Worm (Caenorhabditis elegans) whole organism, L4 larva: ENCODE data around the gene nhr-207.

Source experiments
- D1046.2 ChIP-seq: fragments of 200-800 bp; sonication (Bioruptor generic); IDR thresholded peaks from 2 replicates; pipeline ENCODE4 v1.3.6; 2022; ENCODE audit warnings: missing genetic modification characterization, missing compliant biosample characterization
- F44E2.7 ChIP-seq: fragments of 200-800 bp; sonication (Bioruptor generic); IDR thresholded peaks from 2 replicates; pipeline ENCODE4 v2.1.2; 2022; ENCODE audit warnings: missing genetic modification characterization, missing compliant biosample characterization
- T20F7.1 ChIP-seq: fragments of 200-800 bp; sonication (Bioruptor generic); optimal IDR thresholded peaks from 2 replicates; lab custom pipeline; 2018; ENCODE audit warnings: mild to moderate bottlenecking, missing genetic modification characterization, missing compliant biosample characterization
- Y48G9A.11 ChIP-seq: fragments of 200-800 bp; sonication (Bioruptor generic); IDR thresholded peaks from 2 replicates; pipeline ENCODE4 v1.3.6; 2022; ENCODE audit warnings: missing genetic modification reagents, missing genetic modification characterization, missing compliant biosample characterization
- ZK337.2 ChIP-seq: fragments of 200-800 bp; sonication (Bioruptor generic); IDR thresholded peaks from 2 replicates; pipeline ENCODE4 v1.3.6; 2022; ENCODE audit warnings: missing genetic modification reagents, missing genetic modification characterization, missing compliant biosample characterization
- aly-2 ChIP-seq: sonication (generic microtip); optimal IDR thresholded peaks from 2 replicates; lab custom pipeline; 2018; ENCODE audit warnings: missing biosample characterization, missing genetic modification characterization
- arid-1 ChIP-seq: fragments of 200-800 bp; sonication (Bioruptor generic); conservative IDR thresholded peaks from 2 replicates; pipeline ENCODE4 v1.3.6; 2022; ENCODE audit warnings: missing genetic modification reagents, missing genetic modification characterization, missing compliant biosample characterization
- ceh-20 ChIP-seq: fragments of 200-800 bp; sonication (Bioruptor generic); IDR thresholded peaks from 2 replicates; pipeline ENCODE4 v1.3.6; 2022; ENCODE audit warnings: missing genetic modification reagents, missing genetic modification characterization, missing compliant biosample characterization
- ceh-32 ChIP-seq: sonication (generic microtip); optimal IDR thresholded peaks from 2 replicates; lab custom pipeline; 2016; ENCODE audit warnings: mild to moderate bottlenecking, missing genetic modification characterization, missing compliant biosample characterization; ENCODE audit not compliant: poor library complexity
- ceh-44 ChIP-seq: fragments of 200-800 bp; sonication (Bioruptor generic); IDR thresholded peaks from 2 replicates; pipeline ENCODE4 v1.3.6; 2022; ENCODE audit warnings: missing genetic modification reagents, missing genetic modification characterization, missing compliant biosample characterization
- ceh-62 ChIP-seq: sonication (generic microtip); optimal IDR thresholded peaks from 2 replicates; lab custom pipeline; 2017; ENCODE audit warnings: missing biosample characterization, missing genetic modification characterization
- ceh-82 ChIP-seq: sonication (generic microtip); optimal IDR thresholded peaks from 2 replicates; lab custom pipeline; 2017; ENCODE audit warnings: missing biosample characterization, missing genetic modification characterization
- cey-2 ChIP-seq: sonication (generic microtip); optimal IDR thresholded peaks from 3 replicates; lab custom pipeline; 2017; ENCODE audit warnings: missing genetic modification characterization, mild to moderate bottlenecking, missing compliant biosample characterization, antibody characterized with exemption, borderline replicate concordance; ENCODE audit not compliant: insufficient read depth
- daf-16 ChIP-seq, 3 experiments: sonication (generic microtip); optimal IDR thresholded peaks; 2 replicates each; lab custom pipeline; 2016 to 2017; ENCODE audit warnings: missing genetic modification characterization in 3 of 3, missing genetic modification reagents in 3 of 3, mild to moderate bottlenecking in 2 of 3, missing compliant biosample characterization in 2 of 3, missing biosample characterization in 1 of 3, moderate library complexity in 1 of 3
- daf-8 ChIP-seq: fragments of 200-800 bp; sonication (Bioruptor generic); IDR thresholded peaks from 2 replicates; pipeline ENCODE4 v1.3.6; 2022; ENCODE audit warnings: missing genetic modification characterization, missing compliant biosample characterization
- dmd-6 ChIP-seq: fragments of 200-800 bp; sonication (Bioruptor generic); IDR thresholded peaks from 2 replicates; pipeline ENCODE4 v1.3.6; 2022; ENCODE audit warnings: missing genetic modification reagents, missing genetic modification characterization, missing compliant biosample characterization
- dpl-1 ChIP-seq: fragments of 150-350 bp; optimal IDR thresholded peaks from 2 replicates; lab custom pipeline; 2014; ENCODE audit warnings: missing biosample characterization, missing genetic modification reagents, missing genetic modification characterization
- dve-1 ChIP-seq: sonication (generic microtip); optimal IDR thresholded peaks from 2 replicates; lab custom pipeline; 2017; ENCODE audit warnings: antibody characterized with exemption, mild to moderate bottlenecking, missing genetic modification characterization, missing compliant biosample characterization; ENCODE audit not compliant: insufficient read depth
- egl-43 ChIP-seq: fragments of 200-800 bp; sonication (Bioruptor generic); IDR thresholded peaks from 2 replicates; pipeline ENCODE4 v1.3.6; 2022; ENCODE audit warnings: missing genetic modification reagents, missing genetic modification characterization, missing compliant biosample characterization
- fkh-10 ChIP-seq: fragments of 150-350 bp; optimal IDR thresholded peaks from 2 replicates; lab custom pipeline; 2014; ENCODE audit warnings: missing biosample characterization, missing genetic modification reagents, missing genetic modification characterization
- fos-1 ChIP-seq: fragments of 150-350 bp; optimal IDR thresholded peaks from 2 replicates; lab custom pipeline; 2014; ENCODE audit warnings: missing biosample characterization, missing genetic modification characterization
- hlh-30 ChIP-seq: sonication (generic microtip); optimal IDR thresholded peaks from 2 replicates; lab custom pipeline; 2017; ENCODE audit warnings: antibody characterized with exemption, mild to moderate bottlenecking, missing genetic modification characterization, missing compliant biosample characterization; ENCODE audit not compliant: insufficient read depth
- lin-29 ChIP-seq: fragments of 200-800 bp; sonication (Bioruptor generic); IDR thresholded peaks from 2 replicates; pipeline ENCODE4 v1.3.6; 2022; ENCODE audit warnings: missing genetic modification reagents, missing genetic modification characterization, missing compliant biosample characterization
- lin-38 ChIP-seq: fragments of 200-800 bp; sonication (Bioruptor generic); IDR thresholded peaks from 2 replicates; pipeline ENCODE4 v1.3.6; 2022; ENCODE audit warnings: missing genetic modification reagents, missing genetic modification characterization, missing compliant biosample characterization
- lin-39 ChIP-seq: fragments of 150-350 bp; optimal IDR thresholded peaks from 2 replicates; lab custom pipeline; 2014; ENCODE audit warnings: missing biosample characterization, missing genetic modification reagents, missing genetic modification characterization
- lsy-2 ChIP-seq, 2 experiments: fragments of 150-350 bp in 1 of 2; sonication (generic microtip) in 1 of 2; optimal IDR thresholded peaks; 2 replicates each; lab custom pipeline; 2014 to 2017; ENCODE audit warnings: missing biosample characterization in 2 of 2, missing genetic modification characterization in 2 of 2
- mep-1 ChIP-seq: fragments of 150-350 bp; sonication (generic microtip); optimal IDR thresholded peaks from 3 replicates; lab custom pipeline; 2014; ENCODE audit warnings: missing biosample characterization, missing genetic modification characterization
- mxl-2 ChIP-seq: fragments of 200-800 bp; sonication (Bioruptor generic); conservative IDR thresholded peaks from 2 replicates; pipeline ENCODE4 v1.3.6; 2022; ENCODE audit warnings: missing genetic modification reagents, missing genetic modification characterization, missing compliant biosample characterization
- nhr-102 ChIP-seq: sonication (generic microtip); optimal IDR thresholded peaks from 2 replicates; lab custom pipeline; 2016; ENCODE audit warnings: mild to moderate bottlenecking, missing genetic modification characterization, moderate library complexity, missing compliant biosample characterization
- nhr-11 ChIP-seq: fragments of 150-350 bp; optimal IDR thresholded peaks from 2 replicates; lab custom pipeline; 2014; ENCODE audit warnings: missing biosample characterization, missing genetic modification characterization
- nhr-25 ChIP-seq: sonication (generic microtip); optimal IDR thresholded peaks from 2 replicates; lab custom pipeline; 2017; ENCODE audit warnings: missing genetic modification characterization, mild to moderate bottlenecking, missing compliant biosample characterization, antibody characterized with exemption, moderate library complexity, borderline replicate concordance; ENCODE audit not compliant: insufficient read depth
- nhr-28 ChIP-seq: fragments of 150-350 bp; optimal IDR thresholded peaks from 2 replicates; lab custom pipeline; 2014; ENCODE audit warnings: missing biosample characterization, missing genetic modification characterization
- nhr-42 ChIP-seq: fragments of 200-800 bp; sonication (Bioruptor generic); IDR thresholded peaks from 2 replicates; pipeline ENCODE4 v1.3.6; 2022; ENCODE audit warnings: missing genetic modification characterization, missing compliant biosample characterization
- nhr-48 ChIP-seq: sonication (generic microtip); optimal IDR thresholded peaks from 2 replicates; lab custom pipeline; 2016; ENCODE audit warnings: mild to moderate bottlenecking, missing genetic modification characterization, missing compliant biosample characterization
- nhr-6 ChIP-seq: fragments of 150-350 bp; optimal IDR thresholded peaks from 2 replicates; lab custom pipeline; 2014; ENCODE audit warnings: missing biosample characterization, missing genetic modification characterization
- pqm-1 ChIP-seq: sonication (generic microtip); optimal IDR thresholded peaks from 2 replicates; lab custom pipeline; 2017; ENCODE audit warnings: missing biosample characterization, missing genetic modification characterization
- rbr-2 ChIP-seq: sonication (generic microtip); optimal IDR thresholded peaks from 2 replicates; lab custom pipeline; 2016; ENCODE audit warnings: missing genotype, missing genetic modification characterization, missing compliant biosample characterization
- set-16 ChIP-seq: fragments of 200-800 bp; sonication (Bioruptor generic); IDR thresholded peaks from 2 replicates; pipeline ENCODE4 v1.3.6; 2022; ENCODE audit warnings: missing genetic modification reagents, missing genetic modification characterization, missing compliant biosample characterization
- tra-1 ChIP-seq: fragments of 200-800 bp; sonication (Bioruptor generic); IDR thresholded peaks from 2 replicates; pipeline ENCODE4 v1.3.6; 2022; ENCODE audit warnings: missing genetic modification reagents, missing genetic modification characterization, missing compliant biosample characterization
- unc-130 ChIP-seq: sonication (generic microtip); optimal IDR thresholded peaks from 2 replicates; lab custom pipeline; 2016; ENCODE audit warnings: missing genetic modification reagents, missing genetic modification characterization, missing compliant biosample characterization
- unc-39 ChIP-seq: sonication (generic microtip); optimal IDR thresholded peaks from 2 replicates; lab custom pipeline; 2017; ENCODE audit warnings: missing biosample characterization, missing genetic modification characterization
- unc-62 ChIP-seq, 3 experiments: fragments of 150-350 bp in 1 of 3; sonication (generic microtip); optimal IDR thresholded peaks in 2 of 3; peaks in 1 of 3; 1 replicate in 1 of 3; 2 replicates in 2 of 3; lab custom pipeline; 2014 to 2017; ENCODE audit warnings: missing biosample characterization in 3 of 3, missing genetic modification characterization in 3 of 3, missing genetic modification reagents in 3 of 3, missing genotype in 1 of 3
- zag-1 ChIP-seq: fragments of 150-350 bp; optimal IDR thresholded peaks from 2 replicates; lab custom pipeline; 2014; ENCODE audit warnings: missing biosample characterization, missing genetic modification characterization
- zfp-3 ChIP-seq: fragments of 200-800 bp; sonication (Bioruptor generic); conservative IDR thresholded peaks from 2 replicates; pipeline ENCODE4 v1.3.6; 2022; ENCODE audit warnings: missing genetic modification reagents, missing genetic modification characterization, missing compliant biosample characterization
- ztf-11 ChIP-seq: fragments of 150-350 bp; optimal IDR thresholded peaks from 2 replicates; lab custom pipeline; 2014; ENCODE audit warnings: missing biosample characterization, missing genetic modification characterization
- ztf-7 ChIP-seq: fragments of 150-350 bp; optimal IDR thresholded peaks from 2 replicates; lab custom pipeline; 2014; ENCODE audit warnings: missing biosample characterization, missing genetic modification characterization

nhr-207 gene

ce11 chrV:12094030-12094429, 1.9 kb upstream of the nhr-207 start, which contains the start of gene nhr-208 (continued):
- TF ChIP-seq lin-29 (GFP tag; lab: Robert Waterston, UW) (no peak), dpl-1 (GFP tag; lab: Kevin White, UChicago) (no peak), lsy-2 (tag; optimal IDR thresholded peaks at IDR 0.05; lab: Kevin White, UChicago) (no peak), nhr-42 (GFP tag; lab: Robert Waterston, UW) (no peak), fos-1 (no peak)

- TF ChIP-seq nhr-28, result peak; percentile 82
- no peak for TF ChIP-seq mxl-2 (GFP tag; lab: Robert Waterston, UW)
Measured at ce11 chrV:12098123-12098522, 2.2 kb downstream of the nhr-207 start, which contains the start of gene nhr-209. nhr-209 (plus strand) TSS chrV:12098149.

- no peak for TF ChIP-seq egl-43 (GFP tag; lab: Robert Waterston, UW)
- TF ChIP-seq cey-2 (tag; lab: Kevin White, UChicago), result no peak
- TF ChIP-seq tra-1, result no peak
- no peak for TF ChIP-seq zfp-3 (GFP tag; lab: Robert Waterston, UW)
- TF ChIP-seq dmd-6, result peak; percentile 6; the same call in 1 of the 2 replicates
- TF ChIP-seq dve-1 (tag; lab: Kevin White, UChicago), result peak; percentile 48
- TF ChIP-seq nhr-48 (tag; lab: Kevin White, UChicago), result no peak
- no peak for TF ChIP-seq unc-62 (GFP tag; optimal IDR thresholded peaks at IDR 0.05 in 1 of 2; lab: Kevin White, UChicago)
- no peak for TF ChIP-seq unc-62 (tag; optimal IDR thresholded peaks at IDR 0.05; lab: Kevin White, UChicago)
- no peak for TF ChIP-seq ceh-32 (tag; lab: Kevin White, UChicago)
- no peak for TF ChIP-seq nhr-11 (tag; lab: Kevin White, UChicago)
- no peak for TF ChIP-seq nhr-42 (GFP tag; lab: Robert Waterston, UW)
- no peak for TF ChIP-seq hlh-30 (tag; lab: Kevin White, UChicago)
- TF ChIP-seq nhr-28, result peak; percentile 39
- no peak for TF ChIP-seq ztf-11 (tag; lab: Kevin White, UChicago)
- no peak for TF ChIP-seq aly-2 (tag; lab: Kevin White, UChicago)
- no peak for TF ChIP-seq D1046.2
- TF ChIP-seq zag-1 (tag; lab: Kevin White, UChicago), result no peak
- TF ChIP-seq nhr-25 (tag; lab: Kevin White, UChicago), result no peak
- no peak for TF ChIP-seq unc-130 (GFP tag; lab: Kevin White, UChicago)
- TF ChIP-seq mep-1 (tag; lab: Kevin White, UChicago), result peak; percentile 20
- no peak for TF ChIP-seq Y48G9A.11 (GFP tag; lab: Robert Waterston, UW)
- no peak for TF ChIP-seq rbr-2
- TF ChIP-seq set-16, result no peak
- peak; percentile 81 for TF ChIP-seq nhr-6 (tag; lab: Kevin White, UChicago)
- no peak for TF ChIP-seq ztf-7 (tag; lab: Kevin White, UChicago)
- no peak for TF ChIP-seq ceh-20 (GFP tag; lab: Robert Waterston, UW)
- TF ChIP-seq F44E2.7 (GFP tag; lab: Robert Waterston, UW), result no peak
- no peak for TF ChIP-seq unc-39 (tag; lab: Kevin White, UChicago)
- TF ChIP-seq pqm-1 (tag; lab: Kevin White, UChicago), result peak; percentile 4
- TF ChIP-seq daf-8 (GFP tag; lab: Robert Waterston, UW), result no peak
- TF ChIP-seq nhr-102, result no peak
- no peak for TF ChIP-seq ceh-82 (tag; lab: Kevin White, UChicago)
- peak in 1 of 2 experiments; percentile 49 for TF ChIP-seq lsy-2 (tag; optimal IDR thresholded peaks at IDR 0.05; lab: Kevin White, UChicago)
- TF ChIP-seq fkh-10 (GFP tag; lab: Kevin White, UChicago), result no peak
- TF ChIP-seq lin-38 (GFP tag; lab: Robert Waterston, UW), result no peak
- TF ChIP-seq lin-39, result no peak
- TF ChIP-seq ceh-44 (GFP tag; lab: Robert Waterston, UW), result no peak
- no peak for TF ChIP-seq T20F7.1
- no peak for TF ChIP-seq daf-16 (GFP tag; optimal IDR thresholded peaks at IDR 0.05; lab: Kevin White, UChicago)
- TF ChIP-seq daf-16 (tag; optimal IDR thresholded peaks at IDR 0.05; lab: Kevin White, UChicago), result peak; percentile 33
- TF ChIP-seq ZK337.2, result no peak
- TF ChIP-seq arid-1, result no peak
- TF ChIP-seq ceh-62 (tag; lab: Kevin White, UChicago), result no peak
Measured at ce11 chrV:12100794-12101343, 4.9 kb downstream of the nhr-207 start, which contains the start of gene nhr-154. nhr-154 (plus strand) TSS chrV:12101293.
